Fruit fly (Drosophila melanogaster) ovary, adult (tissue): Measurements from ENCODE around the gene CG15365.
A peak's percentile ranks its signal among the peaks of the same experiment; 100 is the strongest.

Experiments used
- CG17801 ChIP-seq: fragments of 200-800 bp; optimal IDR thresholded peaks from 2 replicates; lab custom pipeline; 2019; ENCODE audit warnings: missing biosample characterization, mild to moderate bottlenecking, missing genetic modification characterization, moderate library complexity; ENCODE audit not compliant: partially characterized antibody

The CG15365 gene

DNA sequence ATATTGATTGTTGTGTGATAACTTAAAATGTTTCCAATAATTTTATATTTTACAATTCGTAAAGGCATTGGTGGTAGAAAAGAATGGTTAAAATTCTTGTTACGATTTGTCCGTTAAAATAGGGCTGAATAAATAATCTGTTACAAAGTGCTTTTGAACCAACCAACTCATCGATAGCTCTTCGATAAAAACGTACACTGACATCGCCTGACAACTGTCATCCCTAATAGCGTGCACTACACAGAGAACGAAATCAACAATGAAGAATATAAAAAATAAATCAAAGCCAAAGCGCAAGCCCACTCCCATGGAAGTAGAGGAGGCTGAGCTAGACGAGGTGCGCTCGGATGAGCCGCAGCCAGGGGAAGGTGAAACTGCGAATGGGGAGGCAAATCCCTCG lies 17.9 kb upstream of the CG15365 start, which contains the start of gene CG32708:
Gene CG32708 (plus strand): TSS at position 207 of the 400 bp plus-strand sequence.
- TF ChIP-seq CG17801 (GFP tag; lab: Kevin White, UChicago) = peak; percentile 51

- TF ChIP-seq CG17801 (GFP tag; lab: Kevin White, UChicago) = peak; percentile 0
These were observed 14.8 kb upstream of the CG15365 start, which contains the start of gene APC4 for dm6 chrX:9082600-9082999. Gene APC4, plus strand, starts transcription at chrX:9082931.

- peak; percentile 91 for TF ChIP-seq CG17801 (GFP tag; lab: Kevin White, UChicago)
These were observed 13.2 kb upstream of the CG15365 start, which contains the start of the genes CG7246 and HP1b for dm6 chrX:9080962-9081361. Gene CG7246, minus strand, starts transcription at chrX:9081057. Gene HP1b, plus strand, starts transcription at chrX:9081063.

dm6 chrX:9078263-9078662 lies 10.5 kb upstream of the CG15365 start, which contains the start of gene CG44325:
Gene CG44325, minus strand, starts transcription at chrX:9078499.
- no peak for TF ChIP-seq CG17801 (GFP tag; lab: Kevin White, UChicago)

- TF ChIP-seq CG17801 (GFP tag; lab: Kevin White, UChicago) = no peak
These were observed 9.8 kb upstream of the CG15365 start for dm6 chrX:9077558-9077957.

DNA sequence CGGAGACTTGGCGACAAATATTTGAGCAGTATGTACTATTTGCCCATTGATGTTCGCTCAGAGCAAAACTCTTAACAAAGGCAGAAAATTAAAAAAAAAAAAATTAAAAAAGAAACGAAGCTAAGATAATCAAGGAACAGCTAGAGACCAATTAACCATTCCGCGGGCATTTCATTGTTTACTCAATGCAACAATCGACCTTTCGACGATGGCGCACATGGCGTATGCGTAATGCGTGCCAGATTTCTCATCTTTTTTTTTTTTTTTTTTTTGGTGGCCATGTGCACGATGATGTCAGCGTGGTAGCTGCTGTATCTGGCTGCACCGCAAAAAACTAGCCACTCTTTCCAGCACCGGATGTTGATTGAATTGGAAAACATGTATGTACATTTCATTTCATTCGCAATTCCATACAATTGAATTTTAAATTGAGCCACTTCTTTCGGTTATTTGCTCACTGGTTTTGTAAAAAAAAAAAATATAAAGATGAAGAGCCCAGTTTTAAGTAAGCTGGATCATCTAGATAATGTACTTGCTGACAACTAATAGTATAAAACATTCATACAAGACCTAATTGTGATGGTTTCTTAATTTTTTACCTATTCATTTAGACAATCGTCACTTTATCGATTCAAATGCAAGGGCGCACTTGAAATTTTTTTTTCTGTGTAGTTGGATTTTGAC lies 8.0 kb upstream of the CG15365 start:
- TF ChIP-seq CG17801 (GFP tag; lab: Kevin White, UChicago) = no peak

DNA sequence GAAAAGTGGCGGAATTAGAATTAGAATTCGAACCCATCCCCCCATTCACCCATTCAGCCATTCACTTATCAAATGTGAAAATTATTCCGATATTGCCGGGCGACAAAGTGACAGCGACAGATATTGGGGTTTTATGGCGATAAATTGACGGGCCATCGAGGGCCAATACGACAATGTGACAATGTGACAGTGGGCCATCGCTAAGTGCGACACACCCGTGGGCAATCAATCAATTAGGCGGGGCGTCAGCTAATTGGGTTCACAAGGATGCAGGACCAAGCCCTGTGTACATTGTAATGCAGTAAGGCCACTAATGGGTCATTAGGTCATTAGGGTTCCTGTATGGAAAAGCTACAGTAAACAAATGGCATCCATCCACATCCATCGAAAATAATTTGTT lies 6.3 kb upstream of the CG15365 start:
- TF ChIP-seq CG17801 (GFP tag; lab: Kevin White, UChicago) = no peak

dm6 chrX:9071308-9071707 lies 3.5 kb upstream of the CG15365 start, which contains the start of gene CG10970:
Gene CG10970, minus strand, starts transcription at chrX:9071408.
- TF ChIP-seq CG17801 (GFP tag; lab: Kevin White, UChicago) = no peak

DNA sequence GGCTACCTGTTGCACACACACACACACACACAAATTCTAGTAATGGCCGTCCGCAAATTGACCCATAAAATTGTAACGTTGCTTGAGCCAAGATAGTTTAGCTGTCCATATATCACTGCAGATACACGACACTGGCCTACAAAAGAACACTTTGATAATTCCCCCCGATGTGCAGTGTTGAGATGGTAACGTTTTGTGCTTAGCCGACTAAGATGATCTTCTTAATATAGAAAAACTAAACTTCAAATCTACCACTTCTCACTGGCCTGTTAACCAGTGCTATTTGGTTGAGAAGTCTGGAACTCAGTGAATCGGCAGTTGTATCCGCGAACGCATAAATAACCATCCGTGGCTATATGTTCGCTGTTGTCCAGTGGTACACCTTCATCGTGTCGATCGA lies 1.0 kb upstream of the CG15365 start:
- no peak for TF ChIP-seq CG17801 (GFP tag; lab: Kevin White, UChicago)

DNA sequence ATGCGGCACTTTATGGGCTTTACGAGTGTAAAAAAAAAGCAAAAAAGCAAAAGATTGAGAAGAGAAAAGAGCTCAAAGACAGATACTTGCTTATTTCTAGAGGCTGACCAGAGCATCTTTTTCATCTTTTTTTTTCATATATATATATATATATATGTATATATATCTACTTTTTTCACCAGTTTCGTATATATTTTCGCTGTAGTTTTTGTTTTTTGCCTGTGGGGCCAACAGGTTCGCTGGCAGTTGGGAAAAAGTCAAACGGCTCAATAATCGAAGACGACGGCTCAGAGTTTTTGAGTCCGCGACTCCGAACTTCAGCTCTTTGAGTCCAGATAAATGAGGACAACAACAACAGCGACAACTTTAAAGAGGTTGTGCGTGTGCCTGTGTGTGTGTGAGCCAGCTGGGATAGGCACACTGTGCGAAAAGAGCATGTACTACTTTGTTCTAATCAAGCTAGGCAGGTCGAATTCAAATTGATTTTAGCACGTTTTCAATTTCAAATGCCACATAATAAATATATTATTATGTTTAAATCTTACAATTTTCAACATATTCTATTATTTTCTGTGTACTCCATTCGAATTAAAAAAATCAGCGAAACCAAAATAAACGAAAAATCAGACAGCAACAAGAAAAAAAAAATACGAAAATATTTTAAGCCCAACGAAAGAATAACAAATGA lies 837 bp downstream of the CG15365 start:
- no peak for TF ChIP-seq CG17801 (GFP tag; lab: Kevin White, UChicago)

DNA sequence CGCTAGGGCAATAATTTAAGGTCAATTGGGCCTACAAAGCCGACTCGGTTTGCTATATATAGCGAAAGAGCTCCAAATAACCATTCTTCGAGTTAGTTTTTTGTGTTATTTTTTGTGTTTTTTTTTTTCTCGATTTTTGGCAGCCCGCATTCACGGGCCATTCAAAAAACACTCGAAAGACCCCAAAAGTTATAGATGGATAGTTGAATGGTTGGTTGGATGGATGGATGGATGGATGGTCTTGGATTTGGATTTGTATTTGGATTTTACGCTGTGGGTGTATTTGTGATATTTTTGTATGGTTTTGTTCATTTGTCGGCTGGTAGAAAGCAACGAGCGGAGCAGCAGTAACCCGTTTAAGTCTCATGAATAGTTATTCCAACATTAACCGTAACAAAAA lies 3.8 kb downstream of the CG15365 start:
- no peak for TF ChIP-seq CG17801 (GFP tag; lab: Kevin White, UChicago)

- TF ChIP-seq CG17801 (GFP tag; lab: Kevin White, UChicago) = no peak
These were observed 4.4 kb downstream of the CG15365 start for dm6 chrX:9063425-9063824.

dm6 chrX:9062665-9063064 lies 5.1 kb downstream of the CG15365 start:
- TF ChIP-seq CG17801 (GFP tag; lab: Kevin White, UChicago) = no peak

DNA sequence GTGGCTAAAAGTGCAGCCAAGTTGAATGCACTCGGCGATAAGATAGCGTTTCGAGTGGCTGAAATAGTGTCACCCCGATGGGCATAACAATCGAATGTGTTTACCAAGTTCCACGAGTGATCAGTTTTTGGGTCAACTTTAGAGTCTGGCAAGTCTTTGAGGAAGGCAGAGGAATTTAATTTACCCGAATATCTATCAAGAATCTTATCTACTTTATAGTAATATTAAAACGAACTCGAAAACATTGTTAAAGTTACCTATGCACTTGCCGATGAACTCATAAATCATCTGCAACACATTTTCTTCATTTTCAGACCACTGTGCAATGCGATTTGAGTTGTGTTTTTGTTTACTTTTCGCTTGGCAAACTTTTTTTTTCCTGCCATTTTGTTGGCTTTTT lies 6.5 kb downstream of the CG15365 start:
- TF ChIP-seq CG17801 (GFP tag; lab: Kevin White, UChicago) = peak; percentile 40

- peak; percentile 59 for TF ChIP-seq CG17801 (GFP tag; lab: Kevin White, UChicago)
These were observed 7.7 kb downstream of the CG15365 start for dm6 chrX:9060078-9060477.

DNA sequence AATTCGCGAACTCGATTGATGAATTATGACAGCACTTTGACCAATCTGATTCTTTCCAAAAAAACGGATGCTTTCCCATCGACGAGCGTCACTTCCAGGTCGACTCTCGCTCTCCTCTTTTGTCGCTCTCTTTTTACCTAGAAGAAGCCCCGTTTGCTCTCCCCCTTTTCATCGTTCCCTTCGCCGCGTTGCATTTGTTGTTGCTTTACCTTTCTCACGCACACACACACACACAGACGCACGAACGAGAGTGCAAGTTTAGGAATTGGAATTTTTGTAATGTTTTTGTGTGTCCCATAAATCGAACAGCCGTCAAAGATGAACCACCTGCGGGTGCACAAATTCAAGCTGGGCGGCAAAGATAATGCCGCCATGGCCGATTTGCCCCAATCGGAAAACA lies 18.8 kb downstream of the CG15365 start:
- no peak for TF ChIP-seq CG17801 (GFP tag; lab: Kevin White, UChicago)
